Worm (Caenorhabditis elegans) whole organism, young adult: ENCODE measurements around the gene F54C9.3.

Experiments used
- K12H6.12 ChIP-seq: fragments of 200-800 bp; sonication (Bioruptor generic); optimal IDR thresholded peaks from 2 replicates; lab custom pipeline; 2018; ENCODE audit warnings: mild to moderate bottlenecking, missing genetic modification characterization, missing compliant biosample characterization
- ztf-6 ChIP-seq: fragments of 200-800 bp; sonication (Bioruptor generic); IDR thresholded peaks from 2 replicates; pipeline ENCODE4 v1.3.6; 2022; ENCODE audit warnings: missing genetic modification reagents, missing genetic modification characterization, missing compliant biosample characterization

DNA sequence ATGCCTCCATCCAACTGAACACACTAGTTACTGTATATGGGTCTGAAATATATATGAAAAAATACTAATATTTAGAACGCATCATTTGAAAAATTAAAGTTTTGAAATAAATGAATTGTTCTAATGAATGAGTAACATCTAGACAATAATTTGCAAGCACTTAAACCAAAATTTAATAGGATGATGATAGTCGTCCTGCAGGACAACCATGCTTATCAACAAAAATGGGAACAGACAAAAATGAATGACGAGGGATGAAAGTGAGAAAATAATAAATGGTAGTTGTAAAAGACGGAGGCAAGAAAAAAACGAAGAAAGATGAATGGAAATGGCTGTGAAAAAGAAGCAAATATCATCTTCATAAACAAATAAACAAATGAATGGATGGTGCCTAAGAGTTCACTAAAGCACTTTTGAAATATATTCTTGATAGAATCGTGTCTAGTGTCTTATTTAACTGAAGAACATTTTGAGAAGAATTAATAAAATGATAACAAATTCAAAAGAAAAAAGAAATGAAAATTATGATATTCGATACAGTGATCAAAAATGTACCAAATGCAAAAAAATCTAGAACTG, 35.4 kb downstream of the F54C9.3 start, which contains the start of gene gldi-7:
- TF ChIP-seq ztf-6 (GFP tag; lab: Robert Waterston, UW), result no peak
- TF ChIP-seq K12H6.12 (tag; lab: Kevin White, UChicago), result no peak
